Worm (Caenorhabditis elegans) whole organism, L1 larva: ENCODE data around the gene nhr-96.
A peak's percentile ranks its signal among the peaks of the same experiment; 100 is the strongest.

Experiments used
- C04F5.9 ChIP-seq: sonication (generic microtip); optimal IDR thresholded peaks from 2 replicates; lab custom pipeline; 2016; ENCODE audit warnings: missing genetic modification characterization, missing compliant biosample characterization
- C16A3.4 ChIP-seq: fragments of 150-350 bp; optimal IDR thresholded peaks from 2 replicates; lab custom pipeline; 2014; ENCODE audit warnings: missing biosample characterization, missing genetic modification characterization
- ama-1 ChIP-seq: fragments of 150-350 bp; optimal IDR thresholded peaks from 2 replicates; lab custom pipeline; 2014
- ceh-8 ChIP-seq: fragments of 200-800 bp; sonication (Bioruptor generic); optimal IDR thresholded peaks from 2 replicates; lab custom pipeline; 2018; ENCODE audit warnings: mild to moderate bottlenecking, missing genetic modification characterization, moderate library complexity, missing compliant biosample characterization
- ceh-82 ChIP-seq, 3 experiments: fragments of 150-350 bp in 1 of 3; sonication (generic microtip) in 2 of 3; optimal IDR thresholded peaks; 2 replicates each; lab custom pipeline; 2014 to 2017; ENCODE audit warnings: missing biosample characterization in 3 of 3, missing genetic modification characterization in 3 of 3
- ces-1 ChIP-seq: fragments of 150-350 bp; optimal IDR thresholded peaks from 2 replicates; lab custom pipeline; 2014; ENCODE audit warnings: missing biosample characterization, missing genetic modification reagents, missing genetic modification characterization
- dpl-1 ChIP-seq, 3 experiments: fragments of 150-350 bp in 2 of 3; sonication (generic microtip) in 1 of 3; optimal IDR thresholded peaks; 2 replicates each; lab custom pipeline; 2014 to 2017; ENCODE audit warnings: missing biosample characterization in 3 of 3, missing genetic modification characterization in 3 of 3, missing genetic modification reagents in 3 of 3
- dsc-1 ChIP-seq: sonication (generic microtip); optimal IDR thresholded peaks from 2 replicates; lab custom pipeline; 2016; ENCODE audit warnings: mild to moderate bottlenecking, missing genetic modification characterization, missing compliant biosample characterization
- egl-27 ChIP-seq, 2 experiments: fragments of 150-350 bp in 1 of 2; sonication (generic microtip); optimal IDR thresholded peaks; 3 replicates each; lab custom pipeline; 2017 to 2018; ENCODE audit warnings: missing biosample characterization in 2 of 2, missing genetic modification characterization in 2 of 2, missing genetic modification reagents in 2 of 2
- elt-2 ChIP-seq: sonication (generic microtip); optimal IDR thresholded peaks from 2 replicates; lab custom pipeline; 2016; ENCODE audit warnings: missing genetic modification characterization, mild to moderate bottlenecking, inconsistent platforms, missing compliant biosample characterization, missing genetic modification reagents
- fkh-10 ChIP-seq: sonication (generic microtip); optimal IDR thresholded peaks from 2 replicates; lab custom pipeline; 2017; ENCODE audit warnings: missing biosample characterization, missing genetic modification reagents, missing genetic modification characterization
- fkh-4 ChIP-seq: sonication (generic microtip); optimal IDR thresholded peaks from 2 replicates; lab custom pipeline; 2016; ENCODE audit warnings: missing compliant biosample characterization, missing genetic modification characterization, borderline replicate concordance
- fkh-8 ChIP-seq: sonication (generic microtip); optimal IDR thresholded peaks from 2 replicates; lab custom pipeline; 2016; ENCODE audit warnings: mild to moderate bottlenecking, missing genetic modification characterization, missing compliant biosample characterization
- hlh-17 ChIP-seq: fragments of 200-800 bp; sonication (Bioruptor generic); optimal IDR thresholded peaks from 2 replicates; lab custom pipeline; 2018; ENCODE audit warnings: missing genetic modification characterization, mild to moderate bottlenecking, missing compliant biosample characterization, moderate library complexity, borderline replicate concordance
- hpl-2 ChIP-seq: fragments of 150-350 bp; optimal IDR thresholded peaks from 2 replicates; lab custom pipeline; 2014; ENCODE audit warnings: missing biosample characterization, missing genetic modification reagents, missing genetic modification characterization
- isw-1 ChIP-seq: fragments of 200-800 bp; sonication (Bioruptor generic); IDR thresholded peaks from 2 replicates; pipeline ENCODE4 v1.3.6; 2022; ENCODE audit warnings: missing genetic modification characterization, missing compliant biosample characterization
- lin-35 ChIP-seq, 2 experiments: fragments of 150-350 bp; optimal IDR thresholded peaks; 2 replicates each; lab custom pipeline; 2014; ENCODE audit warnings: missing biosample characterization in 2 of 2, missing genetic modification characterization in 2 of 2, missing genetic modification reagents in 2 of 2
- lin-39 ChIP-seq: fragments of 150-350 bp; optimal IDR thresholded peaks from 2 replicates; lab custom pipeline; 2014; ENCODE audit warnings: missing biosample characterization, missing genetic modification reagents, missing genetic modification characterization
- lsy-2 ChIP-seq, 2 experiments: fragments of 150-350 bp; optimal IDR thresholded peaks; 2 replicates each; lab custom pipeline; 2014; ENCODE audit warnings: missing biosample characterization in 2 of 2, missing genetic modification characterization in 2 of 2
- mdl-1 ChIP-seq, 2 experiments: fragments of 150-350 bp; optimal IDR thresholded peaks; 2 replicates each; lab custom pipeline; 2014 to 2017; ENCODE audit warnings: missing biosample characterization in 2 of 2, missing genetic modification characterization in 2 of 2, inconsistent platforms in 1 of 2
- mef-2 ChIP-seq: fragments of 150-350 bp; optimal IDR thresholded peaks from 2 replicates; lab custom pipeline; 2014; ENCODE audit warnings: missing biosample characterization, missing genetic modification characterization
- mep-1 ChIP-seq: fragments of 150-350 bp; optimal IDR thresholded peaks from 2 replicates; lab custom pipeline; 2014; ENCODE audit warnings: missing biosample characterization, missing genetic modification characterization
- nhr-11 ChIP-seq: fragments of 150-350 bp; optimal IDR thresholded peaks from 2 replicates; lab custom pipeline; 2014; ENCODE audit warnings: missing biosample characterization, missing genetic modification characterization
- nhr-12 ChIP-seq: sonication (generic microtip); optimal IDR thresholded peaks from 2 replicates; lab custom pipeline; 2017; ENCODE audit warnings: missing biosample characterization, missing genetic modification characterization
- nhr-20 ChIP-seq: sonication (generic microtip); optimal IDR thresholded peaks from 2 replicates; lab custom pipeline; 2016; ENCODE audit warnings: mild to moderate bottlenecking, missing genetic modification characterization, missing compliant biosample characterization
- nhr-237 ChIP-seq: fragments of 150-350 bp; optimal IDR thresholded peaks from 2 replicates; lab custom pipeline; 2014; ENCODE audit warnings: missing biosample characterization, missing genetic modification characterization
- nhr-28 ChIP-seq: fragments of 150-350 bp; optimal IDR thresholded peaks from 2 replicates; lab custom pipeline; 2014; ENCODE audit warnings: missing biosample characterization, missing genetic modification characterization
- nhr-47 ChIP-seq: sonication (generic microtip); optimal IDR thresholded peaks from 2 replicates; lab custom pipeline; 2016; ENCODE audit warnings: mild to moderate bottlenecking, missing genetic modification characterization, moderate library complexity, missing compliant biosample characterization
- nhr-76 ChIP-seq: sonication (generic microtip); optimal IDR thresholded peaks from 2 replicates; lab custom pipeline; 2017; ENCODE audit warnings: missing biosample characterization, missing genetic modification characterization
- nhr-84 ChIP-seq: sonication (generic microtip); optimal IDR thresholded peaks from 2 replicates; lab custom pipeline; 2017; ENCODE audit warnings: missing biosample characterization, missing genetic modification characterization
- nhr-90 ChIP-seq: sonication (generic microtip); optimal IDR thresholded peaks from 2 replicates; lab custom pipeline; 2016; ENCODE audit warnings: mild to moderate bottlenecking, missing genetic modification characterization, missing compliant biosample characterization; ENCODE audit not compliant: poor library complexity
- pag-3 ChIP-seq: sonication (generic microtip); optimal IDR thresholded peaks from 2 replicates; lab custom pipeline; 2017; ENCODE audit warnings: missing genetic modification characterization, mild to moderate bottlenecking, missing compliant biosample characterization, antibody characterized with exemption, borderline replicate concordance; ENCODE audit not compliant: insufficient read depth
- skn-1 ChIP-seq: fragments of 150-350 bp; optimal IDR thresholded peaks from 2 replicates; lab custom pipeline; 2014; ENCODE audit warnings: missing biosample characterization, missing genetic modification characterization
- snpc-4 ChIP-seq: fragments of 150-350 bp; optimal IDR thresholded peaks from 2 replicates; lab custom pipeline; 2014; ENCODE audit warnings: missing biosample characterization, missing genetic modification characterization
- snu-23 ChIP-seq: sonication (generic microtip); optimal IDR thresholded peaks from 2 replicates; lab custom pipeline; 2016; ENCODE audit warnings: missing genetic modification characterization, missing compliant biosample characterization
- sox-4 ChIP-seq: sonication (generic microtip); optimal IDR thresholded peaks from 2 replicates; lab custom pipeline; 2016; ENCODE audit warnings: missing genetic modification characterization, missing compliant biosample characterization
- swsn-7 ChIP-seq: sonication (generic microtip); optimal IDR thresholded peaks from 2 replicates; lab custom pipeline; 2016; ENCODE audit warnings: missing genetic modification characterization, missing compliant biosample characterization
- tbx-2 ChIP-seq: sonication (generic microtip); optimal IDR thresholded peaks from 2 replicates; lab custom pipeline; 2016; ENCODE audit warnings: missing genetic modification characterization, missing compliant biosample characterization
- tlp-1 ChIP-seq: fragments of 150-350 bp; optimal IDR thresholded peaks from 2 replicates; lab custom pipeline; 2014; ENCODE audit warnings: missing biosample characterization, missing genetic modification characterization
- unc-30 ChIP-seq: sonication (generic microtip); optimal IDR thresholded peaks from 2 replicates; lab custom pipeline; 2017; ENCODE audit warnings: missing biosample characterization, missing genetic modification characterization
- unc-62 ChIP-seq: fragments of 150-350 bp; optimal IDR thresholded peaks from 2 replicates; lab custom pipeline; 2014; ENCODE audit warnings: missing biosample characterization, missing genetic modification reagents, missing genetic modification characterization
- unc-86 ChIP-seq: sonication (generic microtip); optimal IDR thresholded peaks from 2 replicates; lab custom pipeline; 2016; ENCODE audit warnings: missing genetic modification characterization, missing compliant biosample characterization
- zag-1 ChIP-seq: fragments of 150-350 bp; optimal IDR thresholded peaks from 2 replicates; lab custom pipeline; 2014; ENCODE audit warnings: missing biosample characterization, missing genetic modification characterization
- zip-4 ChIP-seq: fragments of 200-800 bp; sonication (Bioruptor generic); optimal IDR thresholded peaks from 2 replicates; lab custom pipeline; 2018; ENCODE audit warnings: mild to moderate bottlenecking, missing genetic modification characterization, moderate library complexity, missing compliant biosample characterization
- ztf-11 ChIP-seq, 2 experiments: sonication (generic microtip); optimal IDR thresholded peaks; 2 replicates each; lab custom pipeline; 2016 to 2017; ENCODE audit warnings: missing genetic modification characterization in 2 of 2, missing biosample characterization in 1 of 2, missing compliant biosample characterization in 1 of 2

The nhr-96 gene

ce11 chrV:2244751-2245150 lies 11.5 kb downstream of the nhr-96 start, which contains the start of gene cyp-33C5 (continued):
- no peak for TF ChIP-seq ztf-11 (tag; optimal IDR thresholded peaks at IDR 0.05; lab: Kevin White, UChicago)
- TF ChIP-seq swsn-7, result no peak
- no peak for TF ChIP-seq unc-30 (tag; lab: Kevin White, UChicago)
- peak in 1 of 2 experiments; percentile 31 for TF ChIP-seq lin-35 (GFP tag; optimal IDR thresholded peaks at IDR 0.05; lab: Kevin White, UChicago)
- TF ChIP-seq sox-4, result no peak
- no peak for TF ChIP-seq nhr-12
- no peak for TF ChIP-seq nhr-84 (tag; lab: Kevin White, UChicago)
- TF ChIP-seq mep-1 (tag; lab: Kevin White, UChicago), result no peak
- no peak for TF ChIP-seq lin-39 (tag; lab: Kevin White, UChicago)
- TF ChIP-seq zip-4 (GFP tag; lab: Kevin White, UChicago), result no peak
- TF ChIP-seq egl-27 (tag; optimal IDR thresholded peaks at IDR 0.05; lab: Kevin White, UChicago), result no peak
- TF ChIP-seq nhr-11, result no peak
- TF ChIP-seq C16A3.4, result no peak
- no peak for TF ChIP-seq dsc-1 (tag; lab: Kevin White, UChicago)
- no peak for TF ChIP-seq nhr-76 (tag; lab: Kevin White, UChicago)
- TF ChIP-seq lsy-2 (tag; optimal IDR thresholded peaks at IDR 0.05; lab: Kevin White, UChicago), result peak in 1 of 2 experiments; percentile 16
- no peak for TF ChIP-seq tbx-2 (tag; lab: Kevin White, UChicago)
- no peak for TF ChIP-seq fkh-8
- no peak for TF ChIP-seq unc-62 (GFP tag; lab: Kevin White, UChicago)
- TF ChIP-seq fkh-4, result no peak
- no peak for TF ChIP-seq skn-1 (tag; lab: Kevin White, UChicago)
- TF ChIP-seq hlh-17 (GFP tag; lab: Kevin White, UChicago), result no peak
- no peak for TF ChIP-seq nhr-47 (tag; lab: Kevin White, UChicago)
- TF ChIP-seq nhr-237 (tag; lab: Kevin White, UChicago), result no peak
- no peak for TF ChIP-seq nhr-28 (tag; lab: Kevin White, UChicago)
- TF ChIP-seq fkh-10 (GFP tag; lab: Kevin White, UChicago), result no peak
- TF ChIP-seq nhr-90 (tag; lab: Kevin White, UChicago), result no peak
- no peak for TF ChIP-seq tlp-1 (tag; lab: Kevin White, UChicago)
- no peak for TF ChIP-seq unc-86 (tag; lab: Kevin White, UChicago)
- no peak for TF ChIP-seq C04F5.9 (tag; lab: Kevin White, UChicago)
- peak; percentile 75 for TF ChIP-seq nhr-20 (tag; lab: Kevin White, UChicago)
- TF ChIP-seq ceh-82 (tag; optimal IDR thresholded peaks at IDR 0.05; lab: Kevin White, UChicago), result peak in 1 of 3 experiments; percentile 17
- TF ChIP-seq mef-2 (tag; lab: Kevin White, UChicago), result no peak
- TF ChIP-seq ceh-8 (GFP tag; lab: Kevin White, UChicago), result no peak
- no peak for TF ChIP-seq pag-3 (tag; lab: Kevin White, UChicago)
- TF ChIP-seq hpl-2 (GFP tag; lab: Kevin White, UChicago), result no peak
- TF ChIP-seq zag-1 (tag; lab: Kevin White, UChicago), result no peak
- TF ChIP-seq elt-2, result peak; percentile 11
- no peak for TF ChIP-seq mdl-1 (tag; optimal IDR thresholded peaks at IDR 0.05; lab: Kevin White, UChicago)
- no peak for TF ChIP-seq dpl-1 (GFP tag; optimal IDR thresholded peaks at IDR 0.05; lab: Kevin White, UChicago)
- TF ChIP-seq snpc-4, result no peak

DNA sequence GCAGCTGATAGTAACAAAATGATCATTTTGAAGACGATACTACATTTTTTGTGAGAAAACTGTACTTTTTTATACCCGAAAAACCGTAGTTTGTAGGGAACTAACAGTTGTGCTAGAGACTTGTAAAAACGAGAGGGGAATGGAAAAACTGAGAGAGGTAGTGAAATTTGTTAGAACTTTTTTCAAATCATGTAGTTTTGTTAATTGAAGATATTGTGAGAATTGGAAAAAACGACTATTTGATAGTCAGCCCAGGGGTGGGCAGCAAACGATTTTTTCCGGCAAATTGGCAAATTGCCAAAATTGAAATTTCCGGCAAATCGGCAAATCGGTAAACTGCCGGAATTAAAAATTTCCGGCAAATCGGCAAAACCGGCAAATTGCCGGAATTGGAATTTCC lies 16.0 kb downstream of the nhr-96 start, which contains the start of gene cyp-33C6:
Gene cyp-33C6 (minus strand): TSS at position 101 of the 400 bp plus-strand sequence.
- TF ChIP-seq nhr-12, result no peak
- no peak for TF ChIP-seq ces-1 (GFP tag; lab: Kevin White, UChicago)
- TF ChIP-seq ama-1 (lab: Kevin White, UChicago), result no peak
- no peak for TF ChIP-seq isw-1 (GFP tag; lab: Robert Waterston, UW)
- no peak for TF ChIP-seq nhr-28 (tag; lab: Kevin White, UChicago)
- TF ChIP-seq nhr-20 (tag; lab: Kevin White, UChicago), result no peak
- TF ChIP-seq nhr-47 (tag; lab: Kevin White, UChicago), result no peak
- no peak for TF ChIP-seq dsc-1 (tag; lab: Kevin White, UChicago)
- no peak for TF ChIP-seq snu-23 (GFP tag; lab: Kevin White, UChicago)
- no peak for TF ChIP-seq nhr-76 (tag; lab: Kevin White, UChicago)
- no peak for TF ChIP-seq lin-39 (tag; lab: Kevin White, UChicago)
